Worm (Caenorhabditis elegans): ENCODE data around the gene Y39G8C.2.

DNA sequence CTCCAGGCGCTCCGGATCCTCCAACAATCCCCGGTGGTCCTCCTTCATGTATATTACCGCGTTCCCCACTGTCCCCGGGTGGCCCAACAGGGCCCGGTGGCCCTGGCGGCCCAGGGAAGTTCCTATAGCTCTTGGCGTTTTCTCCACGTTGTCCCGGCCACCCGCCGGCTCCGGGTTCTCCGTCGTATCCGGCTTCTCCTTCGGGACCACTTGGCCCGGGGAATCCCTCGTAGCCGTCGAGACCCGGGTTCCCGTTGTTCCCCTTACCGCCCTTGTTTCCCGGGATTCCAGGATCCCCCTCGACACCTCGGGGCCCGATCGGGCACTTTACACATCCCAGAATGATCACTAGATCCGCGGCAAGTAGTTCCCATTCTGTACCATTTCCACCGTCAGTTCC, 6.2 kb downstream of the Y39G8C.2 start:
- TF ChIP-seq nhr-85 (tag) (no peak), ces-1 (GFP tag; optimal IDR thresholded peaks at IDR 0.05) (no peak), lin-14 (GFP tag; optimal IDR thresholded peaks at IDR 0.05) (no peak)
